Fruit fly (Drosophila melanogaster): ENCODE measurements around the gene CG4836.

CG4836 gene

dm6 chr3R:20066435-20066834 is 52.8 kb downstream of the CG4836 start:
- TF ChIP-seq Vsx2 (GFP tag; optimal IDR thresholded peaks at IDR 0.05; ENCODE audit: partially characterized antibody) (no peak), N (GFP tag; optimal IDR thresholded peaks at IDR 0.05) (no peak), sage (GFP tag; optimal IDR thresholded peaks at IDR 0.05) (no peak), Jra (GFP tag; optimal IDR thresholded peaks at IDR 0.05) (no peak), OdsH (GFP tag; optimal IDR thresholded peaks at IDR 0.05) (no peak), tai (GFP tag; optimal IDR thresholded peaks at IDR 0.05) (no peak), usp (GFP tag; optimal IDR thresholded peaks at IDR 0.05) (no peak), Mio (GFP tag; optimal IDR thresholded peaks at IDR 0.05) (no peak), h (GFP tag; optimal IDR thresholded peaks at IDR 0.05) (no peak), GATAd (GFP tag; optimal IDR thresholded peaks at IDR 0.05) (no peak), HLH106 (tag; optimal IDR thresholded peaks at IDR 0.05) (no peak), sv (GFP tag; optimal IDR thresholded peaks at IDR 0.05) (no peak)

All from whole organism, wandering third instar larva.